Worm (Caenorhabditis elegans) whole organism, young adult: ENCODE measurements around the gene F41G3.3.

Source experiments
- B0035.1 ChIP-seq: sonication (generic microtip); optimal IDR thresholded peaks from 2 replicates; lab custom pipeline; 2016; ENCODE audit warnings: missing genetic modification characterization, mild to moderate bottlenecking, missing compliant biosample characterization, missing genotype, missing genetic modification reagents
- F22D6.2 ChIP-seq: sonication (generic microtip); optimal IDR thresholded peaks from 2 replicates; lab custom pipeline; 2016; ENCODE audit warnings: mild to moderate bottlenecking, missing genetic modification characterization, missing compliant biosample characterization
- F33H1.4 ChIP-seq: fragments of 200-800 bp; sonication (Bioruptor generic); IDR thresholded peaks from 2 replicates; pipeline ENCODE4 v1.3.6; 2022; ENCODE audit warnings: missing genetic modification reagents, missing genetic modification characterization, missing compliant biosample characterization
- F49E8.2 ChIP-seq: sonication (generic microtip); optimal IDR thresholded peaks from 3 replicates; lab custom pipeline; 2017; ENCODE audit warnings: missing genetic modification characterization, mild to moderate bottlenecking, missing compliant biosample characterization, antibody characterized with exemption, moderate library complexity; ENCODE audit not compliant: insufficient read depth
- F57A8.1 ChIP-seq: fragments of 200-800 bp; sonication (Bioruptor generic); optimal IDR thresholded peaks from 2 replicates; lab custom pipeline; 2018; ENCODE audit warnings: mild to moderate bottlenecking, missing genetic modification characterization, moderate library complexity, missing compliant biosample characterization
- Y53F4B.3 ChIP-seq: fragments of 200-800 bp; sonication (Bioruptor generic); IDR thresholded peaks from 2 replicates; pipeline ENCODE4 v1.3.6; 2022; ENCODE audit warnings: missing genetic modification reagents, missing genetic modification characterization, missing compliant biosample characterization
- Y79H2A.3 ChIP-seq: fragments of 200-800 bp; sonication (Bioruptor generic); conservative IDR thresholded peaks from 2 replicates; pipeline ENCODE4 v1.3.6; 2022; ENCODE audit warnings: missing genetic modification reagents, missing genetic modification characterization, missing compliant biosample characterization
- ZK185.1 ChIP-seq: sonication (generic microtip); optimal IDR thresholded peaks from 2 replicates; lab custom pipeline; 2016; ENCODE audit warnings: mild to moderate bottlenecking, missing genetic modification characterization, missing compliant biosample characterization; ENCODE audit not compliant: poor library complexity, severe bottlenecking
- aptf-3 ChIP-seq: fragments of 200-800 bp; sonication (Bioruptor generic); IDR thresholded peaks from 2 replicates; pipeline ENCODE4 v1.3.6; 2022; ENCODE audit warnings: missing genetic modification characterization, missing compliant biosample characterization
- atf-7 ChIP-seq: sonication (generic microtip); optimal IDR thresholded peaks from 2 replicates; lab custom pipeline; 2017; ENCODE audit warnings: mild to moderate bottlenecking, missing genetic modification characterization, missing compliant biosample characterization
- athp-1 ChIP-seq: sonication (generic microtip); optimal IDR thresholded peaks from 2 replicates; lab custom pipeline; 2017; ENCODE audit warnings: mild to moderate bottlenecking, missing genetic modification characterization, missing compliant biosample characterization
- attf-6 ChIP-seq: fragments of 200-800 bp; sonication (Bioruptor generic); IDR thresholded peaks from 2 replicates; pipeline ENCODE4 v1.3.6; 2022; ENCODE audit warnings: missing genetic modification reagents, missing genetic modification characterization, missing compliant biosample characterization
- bed-1 ChIP-seq: fragments of 200-800 bp; sonication (Bioruptor generic); IDR thresholded peaks from 2 replicates; pipeline ENCODE4 v1.3.6; 2022; ENCODE audit warnings: missing genetic modification reagents, missing genetic modification characterization, missing compliant biosample characterization
- bed-2 ChIP-seq: fragments of 200-800 bp; sonication (Bioruptor generic); IDR thresholded peaks from 2 replicates; pipeline ENCODE4 v1.3.6; 2022; ENCODE audit warnings: missing genetic modification reagents, missing genetic modification characterization, missing compliant biosample characterization
- cebp-1 ChIP-seq, 2 experiments: fragments of 200-800 bp in 1 of 2; sonication (Bioruptor generic) in 1 of 2; sonication (generic microtip) in 1 of 2; IDR thresholded peaks in 1 of 2; optimal IDR thresholded peaks in 1 of 2; 2 replicates each; pipeline versions ENCODE4 v1.3.6 to Lab custom; 2017 to 2022; ENCODE audit warnings: missing compliant biosample characterization in 2 of 2, missing genetic modification characterization in 2 of 2, mild to moderate bottlenecking in 1 of 2, missing genetic modification reagents in 1 of 2, moderate library complexity in 1 of 2
- ceh-40 ChIP-seq: fragments of 200-800 bp; sonication (Bioruptor generic); IDR thresholded peaks from 2 replicates; pipeline ENCODE4 v1.3.6; 2022; ENCODE audit warnings: missing genetic modification characterization, missing compliant biosample characterization
- ceh-58 ChIP-seq: fragments of 200-800 bp; sonication (Bioruptor generic); IDR thresholded peaks from 2 replicates; pipeline ENCODE4 v1.3.6; 2022; ENCODE audit warnings: missing genetic modification characterization, missing compliant biosample characterization
- ceh-91 ChIP-seq: fragments of 200-800 bp; sonication (Bioruptor generic); IDR thresholded peaks from 2 replicates; pipeline ENCODE4 v1.3.6; 2022; ENCODE audit warnings: missing genetic modification reagents, missing genetic modification characterization, missing compliant biosample characterization
- chd-7 ChIP-seq: sonication (generic microtip); optimal IDR thresholded peaks from 2 replicates; lab custom pipeline; 2016; ENCODE audit warnings: mild to moderate bottlenecking, missing genetic modification characterization, moderate library complexity, missing compliant biosample characterization
- die-1 ChIP-seq: sonication (generic microtip); optimal IDR thresholded peaks from 2 replicates; lab custom pipeline; 2016; ENCODE audit warnings: missing genotype, mild to moderate bottlenecking, missing genetic modification characterization, missing compliant biosample characterization
- dpff-1 ChIP-seq: sonication (generic microtip); optimal IDR thresholded peaks from 2 replicates; lab custom pipeline; 2017; ENCODE audit warnings: mild to moderate bottlenecking, missing genetic modification characterization, missing compliant biosample characterization
- ets-4 ChIP-seq: fragments of 200-800 bp; sonication (Bioruptor generic); optimal IDR thresholded peaks from 2 replicates; lab custom pipeline; 2018; ENCODE audit warnings: mild to moderate bottlenecking, missing genetic modification characterization, missing compliant biosample characterization
- hmg-1.2 ChIP-seq: fragments of 200-800 bp; sonication (Bioruptor generic); IDR thresholded peaks from 2 replicates; pipeline ENCODE4 v1.3.6; 2022; ENCODE audit warnings: missing genetic modification reagents, missing genetic modification characterization, missing compliant biosample characterization
- hmg-20 ChIP-seq: fragments of 200-800 bp; sonication (Bioruptor generic); IDR thresholded peaks from 2 replicates; pipeline ENCODE4 v1.3.6; 2022; ENCODE audit warnings: missing genetic modification reagents, missing genetic modification characterization, missing compliant biosample characterization
- lag-1 ChIP-seq: fragments of 200-800 bp; sonication (Bioruptor generic); IDR thresholded peaks from 2 replicates; pipeline ENCODE4 v1.3.6; 2022; ENCODE audit warnings: missing genetic modification reagents, missing genetic modification characterization, missing compliant biosample characterization
- lin-54 ChIP-seq: fragments of 200-800 bp; sonication (Bioruptor generic); optimal IDR thresholded peaks from 2 replicates; lab custom pipeline; 2018; ENCODE audit warnings: mild to moderate bottlenecking, missing genetic modification characterization, missing compliant biosample characterization
- lsy-27 ChIP-seq: sonication (generic microtip); optimal IDR thresholded peaks from 2 replicates; lab custom pipeline; 2017; ENCODE audit warnings: missing genetic modification characterization, mild to moderate bottlenecking, missing compliant biosample characterization, antibody characterized with exemption, missing genotype, borderline replicate concordance; ENCODE audit not compliant: insufficient read depth
- madf-6 ChIP-seq: fragments of 200-800 bp; sonication (Bioruptor generic); IDR thresholded peaks from 2 replicates; pipeline ENCODE4 v1.3.6; 2022; ENCODE audit warnings: missing genetic modification reagents, missing genetic modification characterization, missing compliant biosample characterization
- nhr-90 ChIP-seq: sonication (generic microtip); optimal IDR thresholded peaks from 2 replicates; lab custom pipeline; 2016; ENCODE audit warnings: missing genotype, mild to moderate bottlenecking, missing genetic modification characterization, missing compliant biosample characterization
- rcor-1 ChIP-seq: fragments of 200-800 bp; sonication (Bioruptor generic); IDR thresholded peaks from 2 replicates; pipeline ENCODE4 v1.3.6; 2022; ENCODE audit warnings: missing genetic modification reagents, missing genetic modification characterization, missing compliant biosample characterization
- rpc-1 ChIP-seq, 2 experiments: fragments of 150-350 bp in 1 of 2; sonication (generic microtip) in 1 of 2; optimal IDR thresholded peaks; 2 replicates each; lab custom pipeline; 2014 to 2018; ENCODE audit warnings: missing biosample characterization in 1 of 2, missing genetic modification characterization in 1 of 2, missing genetic modification reagents in 1 of 2, missing genotype in 1 of 2
- snpc-1.1 ChIP-seq: sonication (generic microtip); optimal IDR thresholded peaks from 2 replicates; lab custom pipeline; 2017; ENCODE audit warnings: missing genetic modification characterization, mild to moderate bottlenecking, missing compliant biosample characterization, antibody characterized with exemption, moderate library complexity, missing genotype, missing genetic modification reagents; ENCODE audit not compliant: insufficient read depth
- snpc-3.4 ChIP-seq: sonication (generic microtip); optimal IDR thresholded peaks from 2 replicates; lab custom pipeline; 2017; ENCODE audit warnings: missing genetic modification characterization, mild to moderate bottlenecking, missing compliant biosample characterization, antibody characterized with exemption, moderate library complexity, missing genotype, missing genetic modification reagents
- somi-1 ChIP-seq: fragments of 200-800 bp; sonication (Bioruptor generic); optimal IDR thresholded peaks from 2 replicates; lab custom pipeline; 2018; ENCODE audit warnings: mild to moderate bottlenecking, missing genetic modification characterization, missing compliant biosample characterization
- sptf-2 ChIP-seq: fragments of 200-800 bp; sonication (Bioruptor generic); optimal IDR thresholded peaks from 2 replicates; lab custom pipeline; 2018; ENCODE audit warnings: mild to moderate bottlenecking, missing genetic modification characterization, missing compliant biosample characterization
- ztf-25 ChIP-seq: fragments of 200-800 bp; sonication (Bioruptor generic); IDR thresholded peaks from 2 replicates; pipeline ENCODE4 v1.3.6; 2022; ENCODE audit warnings: missing genetic modification reagents, missing genetic modification characterization, missing compliant biosample characterization

The F41G3.3 gene

ce11 chrII:6782738-6783163 is 26.4 kb downstream of the F41G3.3 start (continued):
- TF ChIP-seq F57A8.1 (GFP tag; lab: Kevin White, UChicago) (no peak), snpc-3.4 (no peak), die-1 (tag; lab: Kevin White, UChicago) (no peak), F49E8.2 (tag; lab: Kevin White, UChicago) (no peak), ceh-91 (GFP tag; lab: Robert Waterston, UW) (no peak), rcor-1 (GFP tag; lab: Robert Waterston, UW) (no peak), athp-1 (tag; lab: Kevin White, UChicago) (no peak), ceh-58 (no peak), bed-2 (GFP tag; lab: Robert Waterston, UW) (no peak), dpff-1 (no peak), ets-4 (no peak), chd-7 (tag; lab: Kevin White, UChicago) (no peak), hmg-20 (GFP tag; lab: Robert Waterston, UW) (no peak), ZK185.1 (tag; lab: Kevin White, UChicago) (no peak), lsy-27 (no peak), aptf-3 (GFP tag; lab: Robert Waterston, UW) (no peak), B0035.1 (tag; lab: Kevin White, UChicago) (no peak), lin-54 (GFP tag; lab: Kevin White, UChicago) (no peak), Y79H2A.3 (no peak), somi-1 (GFP tag; lab: Kevin White, UChicago) (peak; percentile 52), ztf-25 (GFP tag; lab: Robert Waterston, UW) (no peak), madf-6 (no peak), rpc-1 (optimal IDR thresholded peaks at IDR 0.05; lab: Kevin White, UChicago) (no peak), rpc-1 (tag; optimal IDR thresholded peaks at IDR 0.05; lab: Kevin White, UChicago) (no peak), F22D6.2 (tag; lab: Kevin White, UChicago) (no peak), Y53F4B.3 (GFP tag; lab: Robert Waterston, UW) (no peak), hmg-1.2 (GFP tag; lab: Robert Waterston, UW) (peak; percentile 45), F33H1.4 (GFP tag; lab: Robert Waterston, UW) (no peak), sptf-2 (no peak), atf-7 (tag; lab: Kevin White, UChicago) (no peak)
- TF ChIP-seq, all 124 proteins: peak for 24

- TF ChIP-seq ceh-91 (GFP tag; lab: Robert Waterston, UW), result no peak
- TF ChIP-seq lag-1 (GFP tag; lab: Robert Waterston, UW), result no peak
- no peak for TF ChIP-seq snpc-1.1 (tag; lab: Kevin White, UChicago)
- peak; percentile 56; the same call in 1 of the 2 replicates for TF ChIP-seq cebp-1 (GFP tag; IDR thresholded peaks at IDR 0.05; lab: Robert Waterston, UW)
- TF ChIP-seq cebp-1 (tag; optimal IDR thresholded peaks at IDR 0.05; lab: Kevin White, UChicago), result peak; percentile 86
- TF ChIP-seq ceh-40, result no peak
- TF ChIP-seq bed-1 (GFP tag; lab: Robert Waterston, UW), result no peak
- TF ChIP-seq attf-6 (GFP tag; lab: Robert Waterston, UW), result no peak
- TF ChIP-seq nhr-90 (tag; lab: Kevin White, UChicago), result no peak
Observed at ce11 chrII:6783377-6783829, 27.1 kb downstream of the F41G3.3 start, which contains the start of gene gldi-2. gldi-2 (plus strand) TSS chrII:6783427.
